Worm (Caenorhabditis elegans): ENCODE results near the gene abhd-5.1.

ce11 chrV:4844591-4844990 is 2.9 kb upstream of the abhd-5.1 start, which contains the start of gene abhd-5.2:
- TF ChIP-seq ets-7 (tag; optimal IDR thresholded peaks at IDR 0.05) (no peak), B0310.2 (tag; optimal IDR thresholded peaks at IDR 0.05) (no peak), ama-1 (optimal IDR thresholded peaks at IDR 0.05) (no peak), tra-4 (tag; optimal IDR thresholded peaks at IDR 0.05) (no peak), sea-1 (GFP tag; conservative IDR thresholded peaks at IDR 0.05) (no peak), flt-1 (GFP tag; IDR thresholded peaks at IDR 0.05) (no peak), tbx-11 (GFP tag; IDR thresholded peaks at IDR 0.05) (no peak), pes-1 (GFP tag; IDR thresholded peaks at IDR 0.05) (no peak), hmg-4 (GFP tag; optimal IDR thresholded peaks at IDR 0.05) (no peak), F13C5.2 (tag; optimal IDR thresholded peaks at IDR 0.05) (no peak), aly-1 (tag; optimal IDR thresholded peaks at IDR 0.05) (no peak), ceh-13 (GFP tag; optimal IDR thresholded peaks at IDR 0.05) (no peak), tbx-37 (GFP tag; conservative IDR thresholded peaks at IDR 0.05) (no peak), ceh-36 (tag; optimal IDR thresholded peaks at IDR 0.05) (no peak)

Measured in whole organism, early embryonic.